Fruit fly (Drosophila melanogaster) whole organism, wandering third instar larva: ENCODE data around the gene TBC1D5.

Source experiments
- Abd-B ChIP-seq: fragments of >200 bp; optimal IDR thresholded peaks from 2 replicates; lab custom pipeline; 2017; ENCODE audit warnings: missing biosample characterization, missing genetic modification characterization
- Mio ChIP-seq: sonication (Bioruptor generic); optimal IDR thresholded peaks from 2 replicates; lab custom pipeline; 2016; ENCODE audit warnings: missing biosample characterization, missing genetic modification characterization
- Rel ChIP-seq, 2 experiments: fragments of 200-800 bp; sonication (Bioruptor generic) in 1 of 2; optimal IDR thresholded peaks; 2 replicates in 1 of 2; 3 replicates in 1 of 2; lab custom pipeline; 2016 to 2019; ENCODE audit warnings: mild to moderate bottlenecking in 2 of 2, missing biosample characterization in 2 of 2, missing genetic modification characterization in 2 of 2, moderate library complexity in 1 of 2
- Sp1 ChIP-seq: fragments of 200-800 bp; sonication (Bioruptor generic); optimal IDR thresholded peaks from 3 replicates; lab custom pipeline; 2019; ENCODE audit warnings: missing biosample characterization, mild to moderate bottlenecking, missing genetic modification characterization, moderate library complexity
- brk ChIP-seq: fragments of 200-800 bp; sonication (Bioruptor generic); optimal IDR thresholded peaks from 2 replicates; lab custom pipeline; 2016; ENCODE audit warnings: missing biosample characterization, mild to moderate bottlenecking, missing genetic modification characterization
- dl ChIP-seq, 2 experiments: fragments of 175-275, 200-275 bp in 1 of 2; fragments of 200-275 bp in 1 of 2; sonication (Bioruptor generic); optimal IDR thresholded peaks; lab custom pipeline; 2018; ENCODE audit warnings: mild to moderate bottlenecking in 2 of 2, missing biosample characterization in 2 of 2, missing genetic modification characterization in 2 of 2, moderate library complexity in 2 of 2; ENCODE audit not compliant: partially characterized antibody in 2 of 2, insufficient read depth in 1 of 2
- dmrt93B ChIP-seq: fragments of 200-800 bp; sonication (Bioruptor generic); optimal IDR thresholded peaks from 2 replicates; lab custom pipeline; 2018; ENCODE audit warnings: missing biosample characterization, mild to moderate bottlenecking, missing genetic modification characterization
- dsf ChIP-seq: sonication (Bioruptor generic); optimal IDR thresholded peaks from 2 replicates; lab custom pipeline; 2016; ENCODE audit warnings: missing biosample characterization, missing genetic modification characterization, borderline replicate concordance
- fru ChIP-seq: fragments of 200-800 bp; sonication (Bioruptor generic); optimal IDR thresholded peaks from 3 replicates; lab custom pipeline; 2016; ENCODE audit warnings: missing biosample characterization, mild to moderate bottlenecking, missing genetic modification characterization
- h ChIP-seq: fragments of 200-800 bp; sonication (Bioruptor generic); optimal IDR thresholded peaks from 3 replicates; lab custom pipeline; 2016; ENCODE audit warnings: missing biosample characterization, mild to moderate bottlenecking, missing genetic modification characterization
- pan ChIP-seq: fragments of >200 bp; optimal IDR thresholded peaks from 2 replicates; lab custom pipeline; 2017
- psq ChIP-seq: fragments of 200-800 bp; sonication (Bioruptor generic); optimal IDR thresholded peaks from 3 replicates; lab custom pipeline; 2017; ENCODE audit warnings: missing biosample characterization, mild to moderate bottlenecking, missing genetic modification characterization, moderate library complexity
- sv ChIP-seq: fragments of 200-800 bp; sonication (Bioruptor generic); optimal IDR thresholded peaks from 3 replicates; lab custom pipeline; 2016; ENCODE audit warnings: missing biosample characterization, missing genetic modification characterization
- usp ChIP-seq: fragments of >200 bp; optimal IDR thresholded peaks from 2 replicates; lab custom pipeline; 2017; ENCODE audit warnings: missing biosample characterization, missing genetic modification characterization

DNA sequence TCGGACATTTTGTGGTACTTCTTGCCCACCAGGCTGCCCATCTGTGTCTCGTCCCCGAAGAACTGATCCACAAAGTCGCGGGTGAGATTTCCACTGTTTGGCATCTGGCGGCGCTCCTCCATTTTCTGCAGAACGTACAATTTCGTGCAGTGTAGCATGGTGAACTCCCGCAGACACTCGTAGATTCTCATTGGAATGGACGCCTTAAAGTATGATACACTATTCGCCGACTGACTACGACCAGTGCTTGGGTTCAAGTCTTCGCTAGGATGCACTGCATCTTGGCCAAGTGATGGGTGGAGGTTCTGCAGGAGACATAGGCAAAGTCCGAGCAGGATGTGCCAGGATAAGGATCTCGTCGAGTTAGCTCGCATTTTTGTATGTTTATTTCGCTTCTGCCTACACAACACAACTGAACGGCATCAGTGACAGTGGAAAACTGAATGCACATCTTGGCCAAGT, 14.3 kb upstream of the TBC1D5 start, which contains the start of gene CG15888:
- no peak for TF ChIP-seq usp (GFP tag; lab: Kevin White, UChicago)
- TF ChIP-seq psq (GFP tag; lab: Kevin White, UChicago) = no peak
- no peak for TF ChIP-seq h (GFP tag; lab: Kevin White, UChicago)
- no peak for TF ChIP-seq dsf (GFP tag; lab: Kevin White, UChicago)
- no peak for TF ChIP-seq Sp1 (GFP tag; lab: Kevin White, UChicago)
- TF ChIP-seq Mio (GFP tag; lab: Kevin White, UChicago) = no peak
- TF ChIP-seq fru (GFP tag; lab: Kevin White, UChicago) = no peak
- no peak for TF ChIP-seq sv (GFP tag; lab: Kevin White, UChicago)
- TF ChIP-seq pan (lab: Kevin White, UChicago) = no peak
- no peak for TF ChIP-seq Rel (GFP tag; optimal IDR thresholded peaks at IDR 0.05; lab: Kevin White, UChicago)
- TF ChIP-seq Rel (tag; optimal IDR thresholded peaks at IDR 0.05; lab: Kevin White, UChicago) = no peak
- no peak for TF ChIP-seq dl (GFP tag; optimal IDR thresholded peaks at IDR 0.05; lab: Kevin White, UChicago; ENCODE audit: insufficient read depth in 1 of 2, partially characterized antibody in 2 of 2)
- TF ChIP-seq brk (GFP tag; lab: Kevin White, UChicago) = no peak
- no peak for TF ChIP-seq Abd-B
- no peak for TF ChIP-seq dmrt93B (GFP tag; lab: Kevin White, UChicago)
